Fruit fly (Drosophila melanogaster) whole organism, wandering third instar larva: Measurements from ENCODE around the gene oc.

Experiments used
- Abd-B ChIP-seq: fragments of >200 bp; optimal IDR thresholded peaks from 2 replicates; lab custom pipeline; 2017; ENCODE audit warnings: missing biosample characterization, missing genetic modification characterization
- CG32264 ChIP-seq: fragments of 200-800 bp; sonication (Bioruptor generic); optimal IDR thresholded peaks from 2 replicates; lab custom pipeline; 2016; ENCODE audit warnings: missing biosample characterization, missing genetic modification characterization
- CG9705 ChIP-seq: fragments of 200-800 bp; sonication (Bioruptor generic); optimal IDR thresholded peaks from 2 replicates; lab custom pipeline; 2018; ENCODE audit warnings: missing biosample characterization, mild to moderate bottlenecking, missing genetic modification characterization
- CrebA ChIP-seq: fragments of 200-800 bp; sonication (Bioruptor generic); optimal IDR thresholded peaks from 2 replicates; lab custom pipeline; 2016; ENCODE audit warnings: missing biosample characterization, mild to moderate bottlenecking, missing genetic modification characterization, borderline replicate concordance
- Dfd ChIP-seq: fragments of >200 bp; optimal IDR thresholded peaks from 2 replicates; lab custom pipeline; 2017; ENCODE audit warnings: missing biosample characterization, missing genetic modification characterization
- Dif ChIP-seq: fragments of 200-275, 200-300 bp; sonication (Bioruptor generic); optimal IDR thresholded peaks from 2 replicates; lab custom pipeline; 2018; ENCODE audit warnings: missing biosample characterization, missing genetic modification characterization; ENCODE audit not compliant: partially characterized antibody
- GATAd ChIP-seq: sonication (Bioruptor generic); optimal IDR thresholded peaks from 2 replicates; lab custom pipeline; 2016; ENCODE audit warnings: missing biosample characterization, missing genetic modification characterization
- HLH106 ChIP-seq: fragments of 200-800 bp; optimal IDR thresholded peaks from 3 replicates; lab custom pipeline; 2019; ENCODE audit warnings: missing biosample characterization, mild to moderate bottlenecking, missing genetic modification characterization, moderate library complexity
- Hnf4 ChIP-seq: fragments of 200-800 bp; sonication (Bioruptor generic); optimal IDR thresholded peaks from 2 replicates; lab custom pipeline; 2016; ENCODE audit warnings: missing biosample characterization, mild to moderate bottlenecking, missing genetic modification characterization
- Hr78 ChIP-seq: fragments of >200 bp; optimal IDR thresholded peaks from 2 replicates; lab custom pipeline; 2017; ENCODE audit warnings: missing biosample characterization, missing genetic modification characterization
- Hr83 ChIP-seq: fragments of 200-300 bp; sonication (Bioruptor generic); optimal IDR thresholded peaks from 2 replicates; lab custom pipeline; 2016; ENCODE audit warnings: missing biosample characterization, mild to moderate bottlenecking, missing genetic modification characterization, moderate library complexity; ENCODE audit not compliant: poor library complexity, severe bottlenecking
- Jra ChIP-seq: sonication (Bioruptor generic); optimal IDR thresholded peaks from 2 replicates; lab custom pipeline; 2016; ENCODE audit warnings: missing biosample characterization, missing genetic modification characterization
- Mio ChIP-seq: sonication (Bioruptor generic); optimal IDR thresholded peaks from 2 replicates; lab custom pipeline; 2016; ENCODE audit warnings: missing biosample characterization, missing genetic modification characterization
- Myc ChIP-seq: fragments of >200 bp; optimal IDR thresholded peaks from 2 replicates; lab custom pipeline; 2017
- N ChIP-seq: fragments of >200 bp; optimal IDR thresholded peaks from 2 replicates; lab custom pipeline; 2018; ENCODE audit warnings: missing biosample characterization, missing external identifiers, missing genetic modification characterization
- OdsH ChIP-seq: fragments of 200-800 bp; sonication (Bioruptor generic); optimal IDR thresholded peaks from 2 replicates; lab custom pipeline; 2016; ENCODE audit warnings: missing biosample characterization, mild to moderate bottlenecking, missing genetic modification characterization
- Rel ChIP-seq, 2 experiments: fragments of 200-800 bp; sonication (Bioruptor generic) in 1 of 2; optimal IDR thresholded peaks; 2 replicates in 1 of 2; 3 replicates in 1 of 2; lab custom pipeline; 2016 to 2019; ENCODE audit warnings: mild to moderate bottlenecking in 2 of 2, missing biosample characterization in 2 of 2, missing genetic modification characterization in 2 of 2, moderate library complexity in 1 of 2
- Sp1 ChIP-seq: fragments of 200-800 bp; sonication (Bioruptor generic); optimal IDR thresholded peaks from 3 replicates; lab custom pipeline; 2019; ENCODE audit warnings: missing biosample characterization, mild to moderate bottlenecking, missing genetic modification characterization, moderate library complexity
- Vsx2 ChIP-seq: fragments of 200-300, 225-300 bp; sonication (Bioruptor generic); optimal IDR thresholded peaks from 2 replicates; lab custom pipeline; 2018; ENCODE audit warnings: missing biosample characterization, missing genetic modification characterization; ENCODE audit not compliant: partially characterized antibody
- br ChIP-seq: fragments of 200-800 bp; sonication (Bioruptor generic); optimal IDR thresholded peaks from 2 replicates; lab custom pipeline; 2016; ENCODE audit warnings: missing biosample characterization, missing genetic modification characterization
- brk ChIP-seq: fragments of 200-800 bp; sonication (Bioruptor generic); optimal IDR thresholded peaks from 2 replicates; lab custom pipeline; 2016; ENCODE audit warnings: missing biosample characterization, mild to moderate bottlenecking, missing genetic modification characterization
- dl ChIP-seq, 2 experiments: fragments of 175-275, 200-275 bp in 1 of 2; fragments of 200-275 bp in 1 of 2; sonication (Bioruptor generic); optimal IDR thresholded peaks; lab custom pipeline; 2018; ENCODE audit warnings: mild to moderate bottlenecking in 2 of 2, missing biosample characterization in 2 of 2, missing genetic modification characterization in 2 of 2, moderate library complexity in 2 of 2; ENCODE audit not compliant: partially characterized antibody in 2 of 2, insufficient read depth in 1 of 2
- dmrt93B ChIP-seq: fragments of 200-800 bp; sonication (Bioruptor generic); optimal IDR thresholded peaks from 2 replicates; lab custom pipeline; 2018; ENCODE audit warnings: missing biosample characterization, mild to moderate bottlenecking, missing genetic modification characterization
- dsf ChIP-seq: sonication (Bioruptor generic); optimal IDR thresholded peaks from 2 replicates; lab custom pipeline; 2016; ENCODE audit warnings: missing biosample characterization, missing genetic modification characterization, borderline replicate concordance
- ey ChIP-seq: fragments of 200-800 bp; sonication (Bioruptor generic); optimal IDR thresholded peaks from 2 replicates; lab custom pipeline; 2016; ENCODE audit warnings: missing biosample characterization, missing genetic modification characterization
- foxo ChIP-seq, 2 experiments: fragments of 200-800 bp; sonication (Bioruptor generic); optimal IDR thresholded peaks; 2 replicates in 1 of 2; 3 replicates in 1 of 2; lab custom pipeline; 2016 to 2017; ENCODE audit warnings: missing biosample characterization in 2 of 2, missing genetic modification characterization in 2 of 2
- fru ChIP-seq: fragments of 200-800 bp; sonication (Bioruptor generic); optimal IDR thresholded peaks from 3 replicates; lab custom pipeline; 2016; ENCODE audit warnings: missing biosample characterization, mild to moderate bottlenecking, missing genetic modification characterization
- h ChIP-seq: fragments of 200-800 bp; sonication (Bioruptor generic); optimal IDR thresholded peaks from 3 replicates; lab custom pipeline; 2016; ENCODE audit warnings: missing biosample characterization, mild to moderate bottlenecking, missing genetic modification characterization
- jim ChIP-seq: fragments of 175-275, 200-325 bp; sonication (Bioruptor generic); optimal IDR thresholded peaks from 2 replicates; lab custom pipeline; 2016; ENCODE audit warnings: missing biosample characterization, mild to moderate bottlenecking, missing genetic modification characterization
- lola ChIP-seq: fragments of >200 bp; optimal IDR thresholded peaks from 2 replicates; lab custom pipeline; 2017; ENCODE audit warnings: missing biosample characterization, missing genetic modification characterization
- pan ChIP-seq: fragments of >200 bp; optimal IDR thresholded peaks from 2 replicates; lab custom pipeline; 2017
- psq ChIP-seq: fragments of 200-800 bp; sonication (Bioruptor generic); optimal IDR thresholded peaks from 3 replicates; lab custom pipeline; 2017; ENCODE audit warnings: missing biosample characterization, mild to moderate bottlenecking, missing genetic modification characterization, moderate library complexity
- rgr ChIP-seq: fragments of 200-800 bp; sonication (Bioruptor generic); optimal IDR thresholded peaks from 3 replicates; lab custom pipeline; 2016; ENCODE audit warnings: missing biosample characterization, mild to moderate bottlenecking, missing genetic modification characterization
- sage ChIP-seq: fragments of 200-800 bp; sonication (Bioruptor generic); optimal IDR thresholded peaks from 2 replicates; lab custom pipeline; 2016; ENCODE audit warnings: missing biosample characterization, mild to moderate bottlenecking, missing genetic modification characterization
- sv ChIP-seq: fragments of 200-800 bp; sonication (Bioruptor generic); optimal IDR thresholded peaks from 3 replicates; lab custom pipeline; 2016; ENCODE audit warnings: missing biosample characterization, missing genetic modification characterization
- tai ChIP-seq: sonication (Bioruptor generic); optimal IDR thresholded peaks from 2 replicates; lab custom pipeline; 2016; ENCODE audit warnings: missing biosample characterization, missing genetic modification characterization
- usp ChIP-seq: fragments of >200 bp; optimal IDR thresholded peaks from 2 replicates; lab custom pipeline; 2017; ENCODE audit warnings: missing biosample characterization, missing genetic modification characterization
- woc ChIP-seq: sonication (Bioruptor generic); optimal IDR thresholded peaks from 2 replicates; lab custom pipeline; 2016; ENCODE audit warnings: missing biosample characterization, mild to moderate bottlenecking, missing genetic modification characterization

Gene oc

dm6 chrX:8690003-8690402 lies 39.5 kb upstream of the oc start, which contains the start of the genes Ppt1 and Ogg1:
TSS of gene Ppt1 (minus strand) at chrX:8690227.
TSS of gene Ogg1 (plus strand) at chrX:8690327.
- no peak for TF ChIP-seq dl (GFP tag; optimal IDR thresholded peaks at IDR 0.05; lab: Kevin White, UChicago; ENCODE audit: insufficient read depth in 1 of 2, partially characterized antibody in 2 of 2)
- peak; percentile 41 for TF ChIP-seq OdsH (GFP tag; lab: Kevin White, UChicago)
- TF ChIP-seq Jra (GFP tag; lab: Kevin White, UChicago), result peak; percentile 77
- peak; percentile 84 for TF ChIP-seq Hnf4 (GFP tag; lab: Kevin White, UChicago)
- TF ChIP-seq dsf (GFP tag; lab: Kevin White, UChicago), result peak; percentile 28
- peak; percentile 29 for TF ChIP-seq brk
- TF ChIP-seq CrebA (GFP tag; lab: Kevin White, UChicago), result no peak
- TF ChIP-seq woc (GFP tag; lab: Kevin White, UChicago), result peak; percentile 86
- peak; percentile 70 for TF ChIP-seq ey (GFP tag; lab: Kevin White, UChicago)
- TF ChIP-seq Myc, result peak; percentile 66
- peak; percentile 50 for TF ChIP-seq psq
- TF ChIP-seq Dif (GFP tag; lab: Kevin White, UChicago), result no peak
- no peak for TF ChIP-seq pan
- peak; percentile 82 for TF ChIP-seq Hr83 (GFP tag; lab: Kevin White, UChicago)
- TF ChIP-seq GATAd, result peak; percentile 19
- TF ChIP-seq Hr78 (GFP tag; lab: Kevin White, UChicago), result no peak
- TF ChIP-seq tai (GFP tag; lab: Kevin White, UChicago), result peak; percentile 86
- TF ChIP-seq Mio (GFP tag; lab: Kevin White, UChicago), result no peak
- peak; percentile 63 for TF ChIP-seq br (GFP tag; lab: Kevin White, UChicago)
- peak; percentile 53 for TF ChIP-seq fru (GFP tag; lab: Kevin White, UChicago)
- TF ChIP-seq Rel (GFP tag; optimal IDR thresholded peaks at IDR 0.05; lab: Kevin White, UChicago), result no peak
- peak; percentile 98 for TF ChIP-seq Rel (tag; optimal IDR thresholded peaks at IDR 0.05; lab: Kevin White, UChicago)
- TF ChIP-seq jim (GFP tag; lab: Kevin White, UChicago), result no peak
- no peak for TF ChIP-seq Dfd (GFP tag; lab: Kevin White, UChicago)
- peak; percentile 41 for TF ChIP-seq CG9705 (GFP tag; lab: Kevin White, UChicago)
- TF ChIP-seq h (GFP tag; lab: Kevin White, UChicago), result peak; percentile 76
- no peak for TF ChIP-seq Abd-B (GFP tag; lab: Kevin White, UChicago)
- TF ChIP-seq sv (GFP tag; lab: Kevin White, UChicago), result peak; percentile 58
- TF ChIP-seq lola (GFP tag; lab: Kevin White, UChicago), result no peak
- TF ChIP-seq rgr (GFP tag; lab: Kevin White, UChicago), result peak; percentile 75
- peak; percentile 36 for TF ChIP-seq sage (GFP tag; lab: Kevin White, UChicago)
- no peak for TF ChIP-seq N
- TF ChIP-seq usp (GFP tag; lab: Kevin White, UChicago), result no peak
- TF ChIP-seq HLH106 (tag; lab: Kevin White, UChicago), result peak; percentile 63
- TF ChIP-seq CG32264 (GFP tag; lab: Kevin White, UChicago), result no peak
- no peak for TF ChIP-seq Vsx2 (GFP tag; lab: Kevin White, UChicago)
- no peak for TF ChIP-seq dmrt93B (GFP tag; lab: Kevin White, UChicago)
- peak in 1 of 2 experiments; percentile 80 for TF ChIP-seq foxo (GFP tag; optimal IDR thresholded peaks at IDR 0.05; lab: Kevin White, UChicago)
- TF ChIP-seq Sp1 (GFP tag; lab: Kevin White, UChicago), result peak; percentile 59

dm6 chrX:8685394-8685793 lies 34.9 kb upstream of the oc start:
- TF ChIP-seq Abd-B (GFP tag; lab: Kevin White, UChicago), result no peak
- TF ChIP-seq Sp1 (GFP tag; lab: Kevin White, UChicago), result no peak
- no peak for TF ChIP-seq Jra (GFP tag; lab: Kevin White, UChicago)
- no peak for TF ChIP-seq Dfd (GFP tag; lab: Kevin White, UChicago)
- no peak for TF ChIP-seq jim (GFP tag; lab: Kevin White, UChicago)
- no peak for TF ChIP-seq Hr78 (GFP tag; lab: Kevin White, UChicago)
- TF ChIP-seq Dif (GFP tag; lab: Kevin White, UChicago), result no peak
- TF ChIP-seq h (GFP tag; lab: Kevin White, UChicago), result no peak
- no peak for TF ChIP-seq usp (GFP tag; lab: Kevin White, UChicago)
- no peak for TF ChIP-seq Vsx2 (GFP tag; lab: Kevin White, UChicago)
- TF ChIP-seq Hr83 (GFP tag; lab: Kevin White, UChicago), result no peak
- no peak for TF ChIP-seq HLH106 (tag; lab: Kevin White, UChicago)
